Worm (Caenorhabditis elegans) whole organism, L2 larva: ENCODE results near the gene F07F6.8.

ENCODE experiments used
- F13H6.1 ChIP-seq: sonication (generic microtip); optimal IDR thresholded peaks from 2 replicates; lab custom pipeline; 2016; ENCODE audit warnings: missing genetic modification characterization, missing compliant biosample characterization
- R02D3.7 ChIP-seq: fragments of 150-350 bp; optimal IDR thresholded peaks from 2 replicates; lab custom pipeline; 2014; ENCODE audit warnings: missing biosample characterization, missing genetic modification characterization
- aly-2 ChIP-seq: fragments of 150-350 bp; optimal IDR thresholded peaks from 2 replicates; lab custom pipeline; 2014; ENCODE audit warnings: missing biosample characterization, missing genetic modification characterization
- ceh-16 ChIP-seq: fragments of 150-350 bp; optimal IDR thresholded peaks from 2 replicates; lab custom pipeline; 2014; ENCODE audit warnings: missing biosample characterization, missing genetic modification characterization
- dmd-4 ChIP-seq: sonication (generic microtip); optimal IDR thresholded peaks from 2 replicates; lab custom pipeline; 2017; ENCODE audit warnings: missing biosample characterization, missing genetic modification characterization
- elt-1 ChIP-seq: fragments of 150-350 bp; optimal IDR thresholded peaks from 2 replicates; lab custom pipeline; 2014; ENCODE audit warnings: missing biosample characterization, missing genetic modification characterization
- lin-11 ChIP-seq: fragments of 150-350 bp; sonication (generic microtip); optimal IDR thresholded peaks from 2 replicates; lab custom pipeline; 2014; ENCODE audit warnings: missing biosample characterization, missing genetic modification characterization, inconsistent platforms, mixed read lengths
- lin-39 ChIP-seq: fragments of 150-350 bp; optimal IDR thresholded peaks from 2 replicates; lab custom pipeline; 2014; ENCODE audit warnings: missing biosample characterization, missing genetic modification reagents, missing genetic modification characterization
- lsy-2 ChIP-seq, 2 experiments: fragments of 150-350 bp in 1 of 2; sonication (generic microtip) in 1 of 2; optimal IDR thresholded peaks; 2 replicates each; lab custom pipeline; 2014 to 2017; ENCODE audit warnings: missing biosample characterization in 2 of 2, missing genetic modification characterization in 2 of 2
- mdl-1 ChIP-seq, 2 experiments: fragments of 150-350 bp in 1 of 2; sonication (generic microtip) in 1 of 2; optimal IDR thresholded peaks; 2 replicates each; lab custom pipeline; 2017; ENCODE audit warnings: missing biosample characterization in 2 of 2, missing genetic modification characterization in 2 of 2
- nhr-11 ChIP-seq: fragments of 150-350 bp; optimal IDR thresholded peaks from 2 replicates; lab custom pipeline; 2014; ENCODE audit warnings: missing biosample characterization, missing genetic modification characterization
- nhr-23 ChIP-seq: fragments of 150-350 bp; optimal IDR thresholded peaks from 2 replicates; lab custom pipeline; 2014; ENCODE audit warnings: missing biosample characterization, missing genetic modification reagents, missing genetic modification characterization
- nhr-25 ChIP-seq: fragments of 150-350 bp; sonication (generic microtip); optimal IDR thresholded peaks from 3 replicates; lab custom pipeline; 2014; ENCODE audit warnings: missing biosample characterization, missing genetic modification characterization
- sma-9 ChIP-seq, 2 experiments: fragments of 150-350 bp in 1 of 2; sonication (generic microtip) in 1 of 2; optimal IDR thresholded peaks; 2 replicates each; lab custom pipeline; 2014 to 2016; ENCODE audit warnings: missing genetic modification characterization in 2 of 2, mild to moderate bottlenecking in 1 of 2, missing biosample characterization in 1 of 2, missing compliant biosample characterization in 1 of 2, missing genetic modification reagents in 1 of 2, moderate library complexity in 1 of 2
- snpc-4 ChIP-seq: fragments of 150-350 bp; optimal IDR thresholded peaks from 2 replicates; lab custom pipeline; 2014; ENCODE audit warnings: missing biosample characterization, missing genetic modification characterization
- ztf-1 ChIP-seq: fragments of 200-800 bp; sonication (Bioruptor generic); conservative IDR thresholded peaks from 2 replicates; pipeline ENCODE4 v1.3.6; 2022; ENCODE audit warnings: missing genetic modification characterization, missing compliant biosample characterization
- ztf-11 ChIP-seq: sonication (generic microtip); optimal IDR thresholded peaks from 2 replicates; lab custom pipeline; 2017; ENCODE audit warnings: missing biosample characterization, missing genetic modification characterization

F07F6.8 gene

DNA sequence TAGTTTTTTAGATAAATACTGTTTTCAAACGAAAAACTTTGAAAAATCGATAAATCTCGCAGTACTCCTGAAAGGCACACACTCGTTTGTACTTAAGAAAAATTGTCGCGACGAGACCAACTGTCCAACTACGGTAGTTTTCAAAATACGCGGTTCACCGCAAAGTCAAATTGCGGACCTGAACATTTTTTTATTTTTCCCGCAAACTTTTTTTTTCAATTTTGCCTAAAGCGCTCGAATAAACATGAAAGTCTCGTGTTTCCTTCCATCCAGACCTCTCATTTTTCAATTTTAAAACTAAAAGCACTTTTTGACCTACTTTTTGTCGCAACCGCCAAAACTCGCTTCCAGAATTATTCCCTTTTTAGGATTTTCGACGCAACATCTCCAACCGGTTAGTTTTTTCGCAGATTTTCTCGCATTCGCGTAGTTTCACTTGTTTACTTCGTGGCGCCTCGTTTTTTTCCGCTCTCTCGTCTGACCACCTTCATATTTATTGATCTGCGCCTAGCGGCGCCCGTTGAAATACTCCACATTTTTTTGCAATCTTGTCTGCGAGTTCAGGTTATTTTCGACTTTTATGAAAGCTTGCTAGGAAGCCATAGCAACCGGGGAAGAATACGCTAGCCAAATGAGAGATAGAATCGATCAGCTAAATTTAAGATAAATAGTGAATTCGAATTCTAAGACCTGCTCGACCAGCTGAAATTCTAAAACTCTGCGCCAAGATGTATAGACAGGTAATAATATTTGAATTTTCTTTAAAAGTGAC lies 47.9 kb downstream of the F07F6.8 start, which contains the start of gene prdx-2:
prdx-2 (plus strand) TSS at position 729 of the 772 bp plus-strand sequence.
- TF ChIP-seq ztf-11 (tag; lab: Kevin White, UChicago) (no peak), ztf-1 (no peak), aly-2 (tag; lab: Kevin White, UChicago) (no peak), lin-11 (tag; lab: Kevin White, UChicago) (peak; percentile 16), nhr-11 (tag; lab: Kevin White, UChicago) (no peak), F13H6.1 (no peak), R02D3.7 (tag; lab: Kevin White, UChicago) (no peak), lsy-2 (tag; optimal IDR thresholded peaks at IDR 0.05; lab: Kevin White, UChicago) (peak in 1 of 2 experiments; percentile 16), nhr-23 (no peak), dmd-4 (tag; lab: Kevin White, UChicago) (no peak)

DNA sequence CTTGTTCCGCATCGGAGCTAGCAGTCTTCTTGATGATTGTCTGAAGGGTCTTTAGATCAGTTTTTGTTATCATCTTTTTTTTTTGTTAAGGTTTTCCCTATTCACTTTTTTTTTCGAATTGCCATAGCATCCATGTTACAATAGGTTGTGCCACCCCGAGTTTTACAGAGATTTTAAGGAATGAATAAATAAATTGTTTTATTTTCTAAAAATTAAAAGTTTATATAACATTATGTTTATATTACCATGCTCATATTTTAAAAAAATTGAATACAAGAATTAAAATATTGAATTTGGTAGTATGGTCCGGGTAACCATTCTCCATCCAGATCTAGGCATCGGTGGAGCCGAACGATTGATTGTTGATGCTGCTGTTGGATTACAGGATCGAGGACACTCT lies 50.6 kb downstream of the F07F6.8 start, which contains the start of gene algn-2:
algn-2 (plus strand) TSS at position 301 of the 400 bp plus-strand sequence.
- TF ChIP-seq lsy-2 (tag; optimal IDR thresholded peaks at IDR 0.05; lab: Kevin White, UChicago), result no peak
- no peak for TF ChIP-seq lin-39
- no peak for TF ChIP-seq sma-9 (GFP tag; optimal IDR thresholded peaks at IDR 0.05; lab: Kevin White, UChicago)
- TF ChIP-seq sma-9 (tag; optimal IDR thresholded peaks at IDR 0.05; lab: Kevin White, UChicago), result no peak
- no peak for TF ChIP-seq nhr-23
- no peak for TF ChIP-seq ceh-16 (tag; lab: Kevin White, UChicago)
- no peak for TF ChIP-seq ztf-11 (tag; lab: Kevin White, UChicago)
- TF ChIP-seq snpc-4 (tag; lab: Kevin White, UChicago), result no peak
- TF ChIP-seq mdl-1 (tag; optimal IDR thresholded peaks at IDR 0.05; lab: Kevin White, UChicago), result no peak
- no peak for TF ChIP-seq elt-1
- TF ChIP-seq ztf-1, result no peak
- no peak for TF ChIP-seq nhr-25
